Fruit fly (Drosophila melanogaster): ENCODE data around the gene CG9121.

CG9121 gene

dm6 chr2L:5085561-5085960 lies 34.7 kb upstream of the CG9121 start (continued):
- TF ChIP-seq esn (GFP tag; optimal IDR thresholded peaks at IDR 0.05), result peak; percentile 49
- TF ChIP-seq Lpt (GFP tag; optimal IDR thresholded peaks at IDR 0.05), result no peak
- TF ChIP-seq CG8119 (GFP tag; IDR thresholded peaks at IDR 0.05), result peak; percentile 49; the same call in 1 of the 3 replicates
- TF ChIP-seq topi (GFP tag; optimal IDR thresholded peaks at IDR 0.05), result peak; percentile 31
- peak; percentile 7 for TF ChIP-seq lz (GFP tag; optimal IDR thresholded peaks at IDR 0.05)

- TF ChIP-seq Sox14 (GFP tag; optimal IDR thresholded peaks at IDR 0.05) (peak; percentile 33), achi (GFP tag; optimal IDR thresholded peaks at IDR 0.05) (no peak), CG31627 (GFP tag; optimal IDR thresholded peaks at IDR 0.05) (peak; percentile 28), Smox (GFP tag; optimal IDR thresholded peaks at IDR 0.05) (no peak), fd85E (GFP tag; optimal IDR thresholded peaks at IDR 0.05) (no peak), CG7368 (GFP tag; optimal IDR thresholded peaks at IDR 0.05) (no peak), Eip93F (GFP tag; optimal IDR thresholded peaks at IDR 0.05) (no peak), lz (GFP tag; optimal IDR thresholded peaks at IDR 0.05) (peak; percentile 52), topi (GFP tag; optimal IDR thresholded peaks at IDR 0.05) (peak; percentile 24), esn (GFP tag; optimal IDR thresholded peaks at IDR 0.05) (peak; percentile 52), Eip78C (GFP tag) (peak; percentile 29), fkh (GFP tag; optimal IDR thresholded peaks at IDR 0.05) (peak; percentile 12), vri (GFP tag; optimal IDR thresholded peaks at IDR 0.05) (peak; percentile 57), Met (GFP tag; optimal IDR thresholded peaks at IDR 0.05) (peak; percentile 47), CG16779 (tag; optimal IDR thresholded peaks at IDR 0.05) (no peak), CG11762 (GFP tag; optimal IDR thresholded peaks at IDR 0.05; ENCODE audit: insufficient read depth) (no peak), svp (GFP tag) (peak; percentile 43), CG32006 (GFP tag; optimal IDR thresholded peaks at IDR 0.05) (peak; percentile 20), Ets21C (GFP tag; optimal IDR thresholded peaks at IDR 0.05) (peak; percentile 19)
These were observed 33.9 kb upstream of the CG9121 start for dm6 chr2L:5084586-5085257.

dm6 chr2L:5080225-5080867 lies 29.5 kb upstream of the CG9121 start:
- TF ChIP-seq CG34406 (GFP tag; optimal IDR thresholded peaks at IDR 0.05), result peak; percentile 52
- peak; percentile 77 for TF ChIP-seq net (GFP tag; optimal IDR thresholded peaks at IDR 0.05)
- peak; percentile 87 for TF ChIP-seq Lpt (GFP tag; optimal IDR thresholded peaks at IDR 0.05)
- TF ChIP-seq CG11294 (GFP tag; IDR thresholded peaks at IDR 0.05), result peak; percentile 77
- peak; percentile 72; the same call in 1 of the 3 replicates for TF ChIP-seq eg (GFP tag; IDR thresholded peaks at IDR 0.05)
- TF ChIP-seq CG6854 (GFP tag; optimal IDR thresholded peaks at IDR 0.05), result no peak
- TF ChIP-seq vri (GFP tag; optimal IDR thresholded peaks at IDR 0.05), result no peak
- TF ChIP-seq CG10631 (GFP tag; optimal IDR thresholded peaks at IDR 0.05), result peak; percentile 83
- TF ChIP-seq cyc (GFP tag; optimal IDR thresholded peaks at IDR 0.05), result no peak
- TF ChIP-seq CG4318 (GFP tag; optimal IDR thresholded peaks at IDR 0.05), result peak; percentile 91
- peak; percentile 81 for TF ChIP-seq CG3919 (GFP tag; optimal IDR thresholded peaks at IDR 0.05)
- no peak for TF ChIP-seq Smox (GFP tag; optimal IDR thresholded peaks at IDR 0.05)
- peak; percentile 80 for TF ChIP-seq spab (GFP tag; optimal IDR thresholded peaks at IDR 0.05)
- TF ChIP-seq fd85E (GFP tag; optimal IDR thresholded peaks at IDR 0.05), result no peak
- peak in 1 of 2 experiments; percentile 92 for TF ChIP-seq salr (GFP tag; optimal IDR thresholded peaks at IDR 0.05)
- TF ChIP-seq dac (GFP tag; optimal IDR thresholded peaks at IDR 0.05), result peak; percentile 82
- TF ChIP-seq CG1621 (tag; optimal IDR thresholded peaks at IDR 0.05), result peak; percentile 58
- peak; percentile 49 for TF ChIP-seq Sox14 (GFP tag; optimal IDR thresholded peaks at IDR 0.05)
- peak; percentile 87 to 90 for TF ChIP-seq ss (GFP tag; optimal IDR thresholded peaks at IDR 0.05)
- TF ChIP-seq CG6792 (GFP tag; optimal IDR thresholded peaks at IDR 0.05), result peak; percentile 53
- peak; percentile 84 for TF ChIP-seq CG3032 (tag; optimal IDR thresholded peaks at IDR 0.05)
- no peak for TF ChIP-seq Hr39 (GFP tag; optimal IDR thresholded peaks at IDR 0.05)
- TF ChIP-seq CG10669 (GFP tag; optimal IDR thresholded peaks at IDR 0.05), result peak; percentile 80
- TF ChIP-seq Ets96B (tag; optimal IDR thresholded peaks at IDR 0.05), result peak; percentile 82
- no peak for TF ChIP-seq Blimp-1 (GFP tag; optimal IDR thresholded peaks at IDR 0.05)
- TF ChIP-seq CG8319 (GFP tag; optimal IDR thresholded peaks at IDR 0.05), result no peak
- peak; percentile 83 for TF ChIP-seq OdsH (GFP tag; optimal IDR thresholded peaks at IDR 0.05)
- no peak for TF ChIP-seq pdm3 (GFP tag; optimal IDR thresholded peaks at IDR 0.05)
- TF ChIP-seq Eip75B (GFP tag; optimal IDR thresholded peaks at IDR 0.05), result peak; percentile 56
- TF ChIP-seq Ets21C (GFP tag; optimal IDR thresholded peaks at IDR 0.05), result no peak
- peak; percentile 80 for TF ChIP-seq fd59A (GFP tag; optimal IDR thresholded peaks at IDR 0.05)
- no peak for TF ChIP-seq topi (GFP tag; optimal IDR thresholded peaks at IDR 0.05)

Measured in whole organism, prepupa.